Fruit fly (Drosophila melanogaster): ENCODE measurements around the gene Gld.

Gld gene

dm6 chr3R:7265567-7266208 lies at the start of gene Gld, which contains the start of gene Syt4:
Gld (minus strand) TSS chr3R:7265703.
Syt4 (plus strand) TSS chr3R:7266065.
- no peak for TF ChIP-seq Ets98B (GFP tag; IDR thresholded peaks at IDR 0.05)
- TF ChIP-seq D1 (tag; optimal IDR thresholded peaks at IDR 0.05) = no peak
- no peak for TF ChIP-seq Pif1B (GFP tag; optimal IDR thresholded peaks at IDR 0.05)
- no peak for TF ChIP-seq rn (GFP tag; IDR thresholded peaks at IDR 0.05)
- no peak for TF ChIP-seq CG10348 (GFP tag; IDR thresholded peaks at IDR 0.05)
- TF ChIP-seq gl (tag; optimal IDR thresholded peaks at IDR 0.05) = no peak
- no peak for TF ChIP-seq CG17806 (tag; optimal IDR thresholded peaks at IDR 0.05)
- no peak for TF ChIP-seq CG13204 (GFP tag; optimal IDR thresholded peaks at IDR 0.05)

- no peak for TF ChIP-seq fd96Ca (GFP tag; IDR thresholded peaks at IDR 0.05)
- no peak for TF ChIP-seq gl (tag; optimal IDR thresholded peaks at IDR 0.05)
- TF ChIP-seq CG12605 (GFP tag; IDR thresholded peaks at IDR 0.05) = no peak
- no peak for TF ChIP-seq CG8159 (tag; optimal IDR thresholded peaks at IDR 0.05)
- TF ChIP-seq CG4496 (GFP tag; IDR thresholded peaks at IDR 0.05) = peak; percentile 53; the same call in 2 of the 3 replicates
- TF ChIP-seq EcR (GFP tag; optimal IDR thresholded peaks at IDR 0.05) = peak; percentile 73
- TF ChIP-seq CG15710 (tag; optimal IDR thresholded peaks at IDR 0.05) = no peak
Observed at dm6 chr3R:7313034-7313433, 47.5 kb upstream of the Gld start.

DNA sequence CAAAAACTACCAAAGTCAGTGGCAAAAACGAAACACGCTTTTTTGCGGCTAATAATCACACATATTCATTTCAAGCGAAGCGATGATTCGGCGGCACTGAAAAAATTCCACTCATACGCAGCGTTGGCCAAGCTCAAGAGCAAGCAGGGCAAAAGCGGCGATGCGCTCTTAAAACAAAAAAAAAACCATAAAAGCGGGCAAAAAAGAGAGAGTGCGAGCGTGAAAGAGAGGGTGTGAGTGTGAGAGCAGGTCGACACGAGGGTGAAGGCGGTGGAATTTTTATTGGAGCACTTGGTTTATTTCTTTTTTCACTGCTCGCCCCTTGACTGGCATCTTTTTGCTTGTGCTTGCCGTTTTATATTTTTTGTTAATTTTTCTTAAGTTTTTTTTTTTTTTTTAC lies 45.1 kb upstream of the Gld start:
- TF ChIP-seq Ets98B (GFP tag; IDR thresholded peaks at IDR 0.05) (peak; percentile 47; the same call in 1 of the 2 replicates), CG4496 (GFP tag; IDR thresholded peaks at IDR 0.05) (peak; percentile 59; the same call in 2 of the 3 replicates), CG12605 (GFP tag; IDR thresholded peaks at IDR 0.05) (no peak), Pif1A (GFP tag; optimal IDR thresholded peaks at IDR 0.05) (peak; percentile 58), CG32121 (GFP tag; IDR thresholded peaks at IDR 0.05) (peak; percentile 34; the same call in 1 of the 2 replicates), CG9948 (tag; optimal IDR thresholded peaks at IDR 0.05) (no peak), Pif1B (GFP tag; optimal IDR thresholded peaks at IDR 0.05) (peak; percentile 27), rn (GFP tag; IDR thresholded peaks at IDR 0.05) (peak; percentile 69; the same call in 1 of the 2 replicates), CG34367 (tag; optimal IDR thresholded peaks at IDR 0.05) (peak; percentile 12)

DNA sequence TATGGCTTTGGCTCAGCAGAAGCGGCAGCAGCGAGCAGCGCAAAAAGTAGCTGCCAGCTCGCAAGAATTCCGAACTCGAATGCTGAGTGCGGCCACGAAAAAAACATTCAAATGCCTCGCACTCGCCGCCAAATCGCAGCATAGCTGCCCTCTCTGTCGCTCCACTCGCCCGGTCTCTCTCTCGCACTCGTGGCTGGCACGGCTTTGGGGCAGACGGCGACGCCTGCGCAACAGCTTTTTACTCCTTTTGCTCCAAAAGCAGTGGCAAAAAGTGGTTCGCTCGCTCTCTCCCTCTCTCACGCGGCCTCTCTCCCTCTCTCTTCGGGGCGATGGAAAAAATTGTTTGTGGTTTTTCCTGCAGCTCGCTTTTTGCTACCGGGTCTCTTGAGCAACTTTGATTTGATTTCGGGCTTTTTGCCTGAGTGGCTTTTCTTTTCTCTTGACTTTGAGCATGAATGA lies 44.1 kb upstream of the Gld start, which contains the start of gene rn:
rn (minus strand) TSS at position 51 of the 459 bp plus-strand sequence.
- no peak for TF ChIP-seq CG8301 (tag; optimal IDR thresholded peaks at IDR 0.05)
- peak; percentile 50; the same call in 1 of the 2 replicates for TF ChIP-seq CG12605 (GFP tag; IDR thresholded peaks at IDR 0.05)
- peak; percentile 11 for TF ChIP-seq CG15710 (tag; optimal IDR thresholded peaks at IDR 0.05)
- peak; percentile 3 for TF ChIP-seq Snoo (tag; optimal IDR thresholded peaks at IDR 0.05)
- peak; percentile 59 for TF ChIP-seq rn (GFP tag; IDR thresholded peaks at IDR 0.05)
- TF ChIP-seq CG13204 (GFP tag; optimal IDR thresholded peaks at IDR 0.05) = peak; percentile 19
- no peak for TF ChIP-seq EcR (GFP tag; optimal IDR thresholded peaks at IDR 0.05)
- TF ChIP-seq CG10348 (GFP tag; IDR thresholded peaks at IDR 0.05) = no peak
- peak; percentile 78 for TF ChIP-seq fd96Ca (GFP tag; IDR thresholded peaks at IDR 0.05)
- TF ChIP-seq CG8159 (tag; optimal IDR thresholded peaks at IDR 0.05) = no peak
- TF ChIP-seq Pif1B (GFP tag; optimal IDR thresholded peaks at IDR 0.05) = no peak
- TF ChIP-seq CG34367 (tag; optimal IDR thresholded peaks at IDR 0.05) = no peak
- TF ChIP-seq gl (tag; optimal IDR thresholded peaks at IDR 0.05) = peak; percentile 49
- peak; percentile 31; the same call in 1 of the 2 replicates for TF ChIP-seq CG32121 (GFP tag; IDR thresholded peaks at IDR 0.05)
- TF ChIP-seq CG14655 (GFP tag; optimal IDR thresholded peaks at IDR 0.05) = no peak
- TF ChIP-seq CG9948 (tag; optimal IDR thresholded peaks at IDR 0.05) = no peak
- TF ChIP-seq CG4496 (GFP tag; IDR thresholded peaks at IDR 0.05) = peak; percentile 79
- TF ChIP-seq Pif1A (GFP tag; optimal IDR thresholded peaks at IDR 0.05) = no peak
- no peak for TF ChIP-seq D1 (tag; optimal IDR thresholded peaks at IDR 0.05)
- peak; percentile 36 for TF ChIP-seq Ets98B (GFP tag; IDR thresholded peaks at IDR 0.05)
- TF ChIP-seq CG17806 (tag; optimal IDR thresholded peaks at IDR 0.05) = no peak

DNA sequence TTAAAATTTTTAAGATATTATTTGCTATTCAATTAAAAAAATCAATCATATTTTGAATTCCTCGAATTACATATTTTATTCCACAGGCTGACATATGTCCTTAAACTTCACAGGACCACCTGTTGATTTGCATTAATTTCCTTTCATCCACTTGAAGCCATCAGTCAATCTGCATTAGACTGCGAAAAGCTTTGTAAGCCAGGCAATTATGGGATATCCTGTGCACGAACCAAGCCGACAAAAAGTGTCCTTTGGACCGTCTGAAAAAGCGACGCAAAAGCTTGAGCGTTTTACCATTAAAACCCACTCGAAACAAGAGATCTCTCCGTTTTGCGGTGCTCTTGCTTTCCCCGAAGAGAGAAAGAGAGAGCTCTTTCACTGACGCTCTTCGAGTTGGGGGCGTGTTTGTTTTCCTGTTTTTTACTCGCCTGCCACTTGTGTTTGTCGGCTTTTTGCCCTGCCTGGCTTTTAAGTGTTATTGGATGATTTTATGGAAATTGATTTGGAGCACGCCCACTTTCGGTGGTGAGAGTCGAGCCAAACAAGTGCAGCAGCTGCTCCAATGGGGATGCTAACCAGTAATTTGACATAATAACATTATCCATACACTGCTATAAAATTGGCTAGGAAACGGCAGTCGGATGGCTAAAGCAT lies 41.2 kb upstream of the Gld start:
- TF ChIP-seq fd96Ca (GFP tag; IDR thresholded peaks at IDR 0.05) (no peak), CG12605 (GFP tag; IDR thresholded peaks at IDR 0.05) (peak; percentile 52; the same call in 1 of the 2 replicates), CG4496 (GFP tag; IDR thresholded peaks at IDR 0.05) (0 out of 3 replicates have a peak, but pooled peaks have one; percentile 45)

- TF ChIP-seq D1 (tag; optimal IDR thresholded peaks at IDR 0.05) (no peak), CG9948 (tag; optimal IDR thresholded peaks at IDR 0.05) (no peak), CG8301 (tag; optimal IDR thresholded peaks at IDR 0.05) (no peak), CG13204 (GFP tag; optimal IDR thresholded peaks at IDR 0.05) (no peak), fd96Ca (GFP tag; IDR thresholded peaks at IDR 0.05) (no peak), Pif1B (GFP tag; optimal IDR thresholded peaks at IDR 0.05) (no peak), Snoo (tag; optimal IDR thresholded peaks at IDR 0.05) (no peak), rn (GFP tag; IDR thresholded peaks at IDR 0.05) (no peak), Ets98B (GFP tag; IDR thresholded peaks at IDR 0.05) (no peak), CG4496 (GFP tag; IDR thresholded peaks at IDR 0.05) (no peak)
Observed at dm6 chr3R:7304455-7305088, 39.1 kb upstream of the Gld start, which contains the start of gene CG42544. CG42544 (plus strand) TSS chr3R:7304592.
